Fruit fly (Drosophila melanogaster) whole organism, embryonic: Measurements from ENCODE around the gene CG31867.

Experiments
- Awh ChIP-seq: fragments of 200-800 bp; sonication (Bioruptor generic); IDR thresholded peaks from 2 replicates; pipeline ENCODE4, ENCODE4 v1.3.6; 2022; ENCODE audit warnings: missing biosample characterization, missing genetic modification characterization
- CG10366 ChIP-seq: fragments of 200-800 bp; sonication (Bioruptor generic); IDR thresholded peaks from 2 replicates; pipeline ENCODE4 v1.3.6; 2022; ENCODE audit warnings: missing biosample characterization, missing genetic modification characterization
- CG10543 ChIP-seq: fragments of 200-800 bp; sonication (Bioruptor generic); optimal IDR thresholded peaks from 3 replicates; lab custom pipeline; 2017; ENCODE audit warnings: missing biosample characterization, mild to moderate bottlenecking, missing genetic modification characterization, moderate library complexity
- CG11456 ChIP-seq: fragments of 200-800 bp; sonication (Bioruptor generic); IDR thresholded peaks from 3 replicates; pipeline ENCODE4 v1.3.6; 2022; ENCODE audit warnings: missing biosample characterization, missing genetic modification characterization
- CG12659 ChIP-seq: fragments of 200-800 bp; sonication (Bioruptor generic); optimal IDR thresholded peaks from 3 replicates; lab custom pipeline; 2017; ENCODE audit warnings: mild to moderate bottlenecking, missing biosample characterization, missing genetic modification reagents, missing genetic modification characterization
- CG12769 ChIP-seq: fragments of 200-800 bp; sonication (Bioruptor generic); optimal IDR thresholded peaks from 2 replicates; lab custom pipeline; 2019; ENCODE audit warnings: missing biosample characterization, mild to moderate bottlenecking, missing genetic modification characterization, moderate library complexity
- CG13287 ChIP-seq: fragments of 200-800 bp; sonication (Bioruptor generic); IDR thresholded peaks from 2 replicates; pipeline ENCODE4 v1.3.6; 2022; ENCODE audit warnings: missing biosample characterization, missing genetic modification characterization; ENCODE audit not compliant: partially characterized antibody
- CG14441 ChIP-seq: fragments of 200-800 bp; sonication (Bioruptor generic); IDR thresholded peaks from 2 replicates; pipeline ENCODE4 v1.3.6; 2022; ENCODE audit warnings: missing biosample characterization, missing genetic modification characterization
- CG1647 ChIP-seq: fragments of 200-800 bp; sonication (Bioruptor generic); optimal IDR thresholded peaks from 3 replicates; lab custom pipeline; 2016; ENCODE audit warnings: missing biosample characterization, missing genetic modification characterization
- CG16779 ChIP-seq: fragments of 200-800 bp; sonication (Bioruptor generic); IDR thresholded peaks from 2 replicates; pipeline ENCODE4 v1.3.6; 2022; ENCODE audit warnings: missing biosample characterization, missing genetic modification characterization
- CG17912 ChIP-seq: fragments of 200-800 bp; sonication (Bioruptor generic); optimal IDR thresholded peaks from 2 replicates; lab custom pipeline; 2018; ENCODE audit warnings: missing biosample characterization, mild to moderate bottlenecking, missing genetic modification characterization
- CG4854 ChIP-seq: fragments of 200-800 bp; sonication (Bioruptor generic); optimal IDR thresholded peaks from 2 replicates; lab custom pipeline; 2016; ENCODE audit warnings: missing biosample characterization, missing genetic modification characterization, inconsistent platforms
- CG8388 ChIP-seq: fragments of 200-800 bp; sonication (Bioruptor generic); optimal IDR thresholded peaks from 2 replicates; lab custom pipeline; 2019; ENCODE audit warnings: missing biosample characterization, mild to moderate bottlenecking, missing genetic modification characterization, moderate library complexity
- CG8765 ChIP-seq: fragments of 200-800 bp; sonication (Bioruptor generic); IDR thresholded peaks from 2 replicates; pipeline ENCODE4 v1.3.6; 2022; ENCODE audit warnings: missing biosample characterization, missing genetic modification characterization
- CG9876 ChIP-seq: fragments of 200-800 bp; sonication (Bioruptor generic); optimal IDR thresholded peaks from 2 replicates; lab custom pipeline; 2016; ENCODE audit warnings: missing biosample characterization, missing genetic modification characterization
- CG9932 ChIP-seq: fragments of 200-800 bp; sonication (Bioruptor generic); IDR thresholded peaks from 2 replicates; pipeline ENCODE4 v1.3.6; 2022; ENCODE audit warnings: missing biosample characterization, missing genetic modification characterization
- D19A ChIP-seq: fragments of 200-800 bp; optimal IDR thresholded peaks from 3 replicates; lab custom pipeline; 2019; ENCODE audit warnings: missing biosample characterization, mild to moderate bottlenecking, missing genetic modification characterization, moderate library complexity
- Dip2 ChIP-seq: fragments of 200-800 bp; sonication (Bioruptor generic); IDR thresholded peaks from 2 replicates; pipeline ENCODE4 v1.3.6; 2022; ENCODE audit warnings: missing biosample characterization, missing genetic modification characterization
- Dp ChIP-seq: fragments of 200-800 bp; sonication (Bioruptor generic); optimal IDR thresholded peaks from 2 replicates; lab custom pipeline; 2018; ENCODE audit warnings: missing biosample characterization, mild to moderate bottlenecking, missing genetic modification characterization, moderate library complexity
- Ets65A ChIP-seq: fragments of 200-800 bp; sonication (Bioruptor generic); peaks from one replicate; lab custom pipeline; 2016; ENCODE audit warnings: missing biosample characterization, missing genetic modification characterization
- Gug ChIP-seq: fragments of 200-800 bp; sonication (Bioruptor generic); IDR thresholded peaks from 4 replicates; pipeline ENCODE4 v1.3.6; 2022; ENCODE audit warnings: missing biosample characterization, missing genetic modification characterization
- Hr51 ChIP-seq, 2 experiments: fragments of 200-800 bp; sonication (Bioruptor generic); optimal IDR thresholded peaks; 2 replicates in 1 of 2; 3 replicates in 1 of 2; lab custom pipeline; 2016 to 2018; ENCODE audit warnings: missing biosample characterization in 2 of 2, missing genetic modification characterization in 2 of 2, mild to moderate bottlenecking in 1 of 2, moderate library complexity in 1 of 2
- Lhr ChIP-seq: fragments of 200-800 bp; sonication (Bioruptor generic); optimal IDR thresholded peaks from 3 replicates; lab custom pipeline; 2017; ENCODE audit warnings: mild to moderate bottlenecking, missing biosample characterization, missing genetic modification reagents, missing genetic modification characterization
- MESR4 ChIP-seq: fragments of 200-800 bp; sonication (Bioruptor generic); optimal IDR thresholded peaks from 2 replicates; lab custom pipeline; 2018; ENCODE audit warnings: missing biosample characterization, mild to moderate bottlenecking, missing genetic modification characterization, moderate library complexity
- Med ChIP-seq: fragments of 200-800 bp; sonication (Bioruptor generic); peaks from one replicate; lab custom pipeline; 2016; ENCODE audit warnings: missing biosample characterization, missing genetic modification characterization, mild to moderate bottlenecking, inconsistent platforms, moderate library complexity
- Sox100B ChIP-seq: fragments of 200-800 bp; sonication (Bioruptor generic); optimal IDR thresholded peaks from 3 replicates; lab custom pipeline; 2018; ENCODE audit warnings: missing biosample characterization, mild to moderate bottlenecking, missing genetic modification characterization
- Sox102F ChIP-seq: fragments of 200-800 bp; sonication (Bioruptor generic); optimal IDR thresholded peaks from 2 replicates; lab custom pipeline; 2018; ENCODE audit warnings: missing biosample characterization, mild to moderate bottlenecking, missing genetic modification characterization, moderate library complexity
- ab ChIP-seq: fragments of 200-800 bp; sonication (Bioruptor generic); optimal IDR thresholded peaks from 2 replicates; lab custom pipeline; 2016; ENCODE audit warnings: missing biosample characterization, missing genetic modification characterization
- abd-A ChIP-seq: fragments of 200-800 bp; sonication (Bioruptor generic); optimal IDR thresholded peaks from 3 replicates; lab custom pipeline; 2019; ENCODE audit warnings: missing biosample characterization, mild to moderate bottlenecking, missing genetic modification characterization, moderate library complexity
- al ChIP-seq: fragments of 200-800 bp; sonication (Bioruptor generic); IDR thresholded peaks from 2 replicates; pipeline ENCODE4 v1.3.6; 2022; ENCODE audit warnings: missing biosample characterization, missing genetic modification characterization
- ap ChIP-seq: fragments of 200-800 bp; sonication (Bioruptor generic); IDR thresholded peaks from 2 replicates; pipeline ENCODE4 v1.3.6; 2022; ENCODE audit warnings: missing biosample characterization, missing genetic modification characterization
- cas ChIP-seq: fragments of 200-800 bp; sonication (Bioruptor generic); IDR thresholded peaks from 2 replicates; pipeline ENCODE4 v1.3.6; 2022; ENCODE audit warnings: missing biosample characterization, missing genetic modification characterization
- chinmo ChIP-seq: fragments of 200-800 bp; sonication (Bioruptor generic); IDR thresholded peaks from 4 replicates; pipeline ENCODE4 v1.3.6; 2022; ENCODE audit warnings: missing biosample characterization, missing genetic modification characterization; ENCODE audit not compliant: partially characterized antibody
- dm ChIP-seq: fragments of 200-800 bp; sonication (Bioruptor generic); optimal IDR thresholded peaks from 3 replicates; lab custom pipeline; 2016; ENCODE audit warnings: missing biosample characterization, missing genetic modification characterization
- dysf ChIP-seq: fragments of 200-800 bp; sonication (Bioruptor generic); IDR thresholded peaks from 3 replicates; pipeline ENCODE4 v1.3.6; 2022; ENCODE audit warnings: missing biosample characterization, missing genetic modification characterization
- gcm ChIP-seq: fragments of 200-800 bp; sonication (Bioruptor generic); optimal IDR thresholded peaks from 2 replicates; lab custom pipeline; 2019; ENCODE audit warnings: missing biosample characterization, mild to moderate bottlenecking, missing genetic modification characterization, moderate library complexity
- gsb ChIP-seq: fragments of 200-800 bp; sonication (Bioruptor generic); IDR thresholded peaks from 2 replicates; pipeline ENCODE4 v1.3.6; 2022; ENCODE audit warnings: missing biosample characterization, missing genetic modification characterization
- h ChIP-seq: fragments of >200 bp; optimal IDR thresholded peaks from 2 replicates; lab custom pipeline; 2017
- hkb ChIP-seq, 2 experiments: fragments of 200-800 bp in 1 of 2; fragments of >200 bp in 1 of 2; sonication (Bioruptor generic) in 1 of 2; IDR thresholded peaks in 1 of 2; optimal IDR thresholded peaks in 1 of 2; 2 replicates each; pipeline versions ENCODE4 v1.3.6 to Lab custom; 2017 to 2022; ENCODE audit warnings: missing biosample characterization in 1 of 2, missing genetic modification characterization in 1 of 2
- ind ChIP-seq: fragments of 200-800 bp; sonication (Bioruptor generic); optimal IDR thresholded peaks from 3 replicates; lab custom pipeline; 2016; ENCODE audit warnings: missing biosample characterization, missing genetic modification characterization
- lbe ChIP-seq: fragments of 200-800 bp; sonication (Bioruptor generic); optimal IDR thresholded peaks from 2 replicates; lab custom pipeline; 2016; ENCODE audit warnings: missing biosample characterization, mild to moderate bottlenecking, missing genetic modification characterization
- lmd ChIP-seq: fragments of 200-800 bp; sonication (Bioruptor generic); IDR thresholded peaks from 2 replicates; pipeline ENCODE4 v1.3.6; 2022; ENCODE audit warnings: missing biosample characterization, missing genetic modification characterization
- lola ChIP-seq, 3 experiments: fragments of >200 bp in 2 of 3; fragments of 200-800 bp in 1 of 3; sonication (Bioruptor generic) in 1 of 3; optimal IDR thresholded peaks; 2 replicates each; lab custom pipeline; 2017 to 2019; ENCODE audit warnings: missing biosample characterization in 3 of 3, missing genetic modification characterization in 3 of 3, mild to moderate bottlenecking in 1 of 3, moderate library complexity in 1 of 3
- prd ChIP-seq, 3 experiments: fragments of >200 bp in 2 of 3; fragments of 200-800 bp in 1 of 3; sonication (Bioruptor generic) in 1 of 3; optimal IDR thresholded peaks in 2 of 3; IDR thresholded peaks in 1 of 3; 2 replicates in 2 of 3; 3 replicates in 1 of 3; pipeline versions ENCODE4 v1.3.6 to Lab custom; 2017 to 2022; ENCODE audit warnings: missing biosample characterization in 1 of 3, missing genetic modification characterization in 1 of 3
- row ChIP-seq: fragments of 200-800 bp; sonication (Bioruptor generic); IDR thresholded peaks from 3 replicates; pipeline ENCODE4 v1.3.6; 2022; ENCODE audit warnings: missing biosample characterization, missing genetic modification characterization
- sd ChIP-seq: fragments of 200-800 bp; sonication (Bioruptor generic); optimal IDR thresholded peaks from 3 replicates; lab custom pipeline; 2018; ENCODE audit warnings: missing biosample characterization, mild to moderate bottlenecking, missing genetic modification characterization, moderate library complexity
- slbo ChIP-seq: fragments of 200-800 bp; sonication (Bioruptor generic); IDR thresholded peaks from 2 replicates; pipeline ENCODE4 v1.3.6; 2022; ENCODE audit warnings: missing biosample characterization, missing genetic modification characterization
- tgo ChIP-seq: fragments of 200-800 bp; sonication (Bioruptor generic); IDR thresholded peaks from 3 replicates; pipeline ENCODE4 v1.3.6; 2022; ENCODE audit warnings: missing biosample characterization, missing genetic modification characterization
- vfl ChIP-seq: fragments of 200-800 bp; sonication (Bioruptor generic); optimal IDR thresholded peaks from 2 replicates; lab custom pipeline; 2016; ENCODE audit warnings: missing biosample characterization, missing genetic modification characterization

CG31867 gene

DNA sequence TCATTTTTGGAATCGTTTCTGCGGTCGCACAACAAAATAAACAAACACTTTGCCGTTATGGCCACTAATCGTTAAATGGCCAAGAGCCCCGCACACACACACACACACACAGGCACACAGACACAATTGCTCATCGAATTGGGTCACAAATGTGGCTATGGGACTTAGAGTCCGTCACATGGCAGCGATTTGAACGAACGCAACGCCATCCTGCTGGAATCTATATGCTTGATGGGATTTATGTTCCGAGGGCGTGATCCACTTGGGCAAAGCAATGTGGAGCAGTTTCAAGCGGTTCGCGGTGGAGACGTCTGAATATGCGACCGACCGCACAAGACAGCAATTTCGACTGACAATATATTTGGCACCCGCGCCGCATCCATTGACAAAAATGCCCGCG is 25.3 kb upstream of the CG31867 start:
- TF ChIP-seq h (lab: Kevin White, UChicago) (no peak), CG1647 (GFP tag; lab: Kevin White, UChicago) (no peak), chinmo (GFP tag; lab: Robert Waterston, UW) (0 out of 4 replicates have a peak, but pooled peaks have one; percentile 51), CG8765 (GFP tag; lab: Robert Waterston, UW) (no peak), CG12659 (GFP tag; lab: Kevin White, UChicago) (no peak), CG17912 (no peak), vfl (GFP tag; lab: Kevin White, UChicago) (no peak), cas (GFP tag; lab: Robert Waterston, UW) (0 out of 2 replicates have a peak, but pooled peaks have one; percentile 16), ap (no peak), CG16779 (no peak), CG11456 (GFP tag; lab: Robert Waterston, UW) (0 out of 3 replicates have a peak, but pooled peaks have one; percentile 43), CG10366 (GFP tag; lab: Robert Waterston, UW) (no peak), Awh (GFP tag; lab: Robert Waterston, UW) (no peak), dm (GFP tag; lab: Kevin White, UChicago) (no peak), CG9876 (no peak), sd (peak; percentile 2), Sox100B (GFP tag; lab: Kevin White, UChicago) (no peak), CG12769 (tag; lab: Kevin White, UChicago) (peak; percentile 82), Med (GFP tag; lab: Kevin White, UChicago) (peak; percentile 60), lola (GFP tag; optimal IDR thresholded peaks at IDR 0.05; lab: Kevin White, UChicago) (no peak), abd-A (tag; lab: Kevin White, UChicago) (no peak)

DNA sequence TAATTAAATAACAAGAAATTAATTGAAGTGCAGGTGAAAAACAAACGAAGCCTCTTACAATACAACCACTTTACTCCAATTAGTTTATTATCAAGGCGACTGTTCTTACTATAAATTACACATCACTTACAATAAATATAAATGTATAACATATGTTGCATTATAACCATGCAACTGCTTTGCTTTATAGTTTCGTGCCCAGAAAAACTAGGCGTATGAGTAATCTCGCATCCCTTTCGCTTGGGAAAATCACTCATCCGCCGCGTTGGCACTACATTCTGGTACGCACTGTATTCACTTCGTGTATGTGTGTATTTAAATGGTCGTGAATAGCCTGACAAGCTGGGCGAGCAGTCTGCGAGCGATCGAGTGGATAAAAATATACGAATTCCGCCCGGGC is 24.7 kb upstream of the CG31867 start:
- TF ChIP-seq dysf (GFP tag; lab: Robert Waterston, UW) = peak; percentile 64; the same call in 1 of the 3 replicates
- TF ChIP-seq Hr51 (GFP tag; optimal IDR thresholded peaks at IDR 0.05; lab: Kevin White, UChicago) = peak in 1 of 2 experiments; percentile 21
- peak; percentile 57 for TF ChIP-seq CG9932 (GFP tag; lab: Robert Waterston, UW)
- TF ChIP-seq CG14441 (GFP tag; lab: Robert Waterston, UW) = peak; percentile 48; the same call in 1 of the 2 replicates
- TF ChIP-seq Dip2 (GFP tag; lab: Robert Waterston, UW) = no peak
- no peak for TF ChIP-seq lbe (GFP tag; lab: Kevin White, UChicago)
- TF ChIP-seq Dp (GFP tag; lab: Kevin White, UChicago) = no peak
- no peak for TF ChIP-seq D19A (tag; lab: Kevin White, UChicago)
- TF ChIP-seq prd (optimal IDR thresholded peaks at IDR 0.05; lab: Kevin White, UChicago) = no peak
- peak; percentile 47; the same call in 2 of the 3 replicates for TF ChIP-seq prd (GFP tag; IDR thresholded peaks at IDR 0.05; lab: Robert Waterston, UW)
- peak; percentile 58 for TF ChIP-seq row (GFP tag; lab: Robert Waterston, UW)
- TF ChIP-seq ind = no peak
- TF ChIP-seq CG9876 = no peak
- no peak for TF ChIP-seq CG13287 (GFP tag; lab: Robert Waterston, UW)
- TF ChIP-seq vfl (GFP tag; lab: Kevin White, UChicago) = no peak
- peak; percentile 3 for TF ChIP-seq Sox102F (GFP tag; lab: Kevin White, UChicago)
- TF ChIP-seq CG10543 (GFP tag; lab: Kevin White, UChicago) = peak; percentile 0
- TF ChIP-seq Lhr (GFP tag; lab: Kevin White, UChicago) = no peak
- peak; percentile 29; the same call in 1 of the 2 replicates for TF ChIP-seq al (GFP tag; lab: Robert Waterston, UW)
- TF ChIP-seq hkb (optimal IDR thresholded peaks at IDR 0.05; lab: Kevin White, UChicago) = no peak
- no peak for TF ChIP-seq hkb (GFP tag; IDR thresholded peaks at IDR 0.05; lab: Robert Waterston, UW)
- TF ChIP-seq CG4854 = no peak
- no peak for TF ChIP-seq gcm (GFP tag; lab: Kevin White, UChicago)
- peak; percentile 35; the same call in 1 of the 4 replicates for TF ChIP-seq Gug (GFP tag; lab: Robert Waterston, UW)
- TF ChIP-seq CG8388 = peak; percentile 51
- TF ChIP-seq CG11456 (GFP tag; lab: Robert Waterston, UW) = peak; percentile 30; the same call in 1 of the 3 replicates
- TF ChIP-seq tgo (GFP tag; lab: Robert Waterston, UW) = 0 out of 3 replicates have a peak, but pooled peaks have one; percentile 15
- peak; percentile 18 for TF ChIP-seq Ets65A (GFP tag; lab: Kevin White, UChicago)
- TF ChIP-seq lmd (GFP tag; lab: Robert Waterston, UW) = peak; percentile 13; the same call in 1 of the 2 replicates
- TF ChIP-seq MESR4 = no peak
- peak; percentile 38; the same call in 1 of the 2 replicates for TF ChIP-seq slbo
- TF ChIP-seq ab = no peak
- peak; percentile 27; the same call in 1 of the 2 replicates for TF ChIP-seq gsb (GFP tag; lab: Robert Waterston, UW)
